Fruit fly (Drosophila melanogaster): ENCODE data around the gene CG46281.
A peak's percentile ranks its signal among the peaks of the same experiment; 100 is the strongest.

CG46281 gene

dm6 chr3R:13015811-13016766 lies 14.0 kb downstream of the CG46281 start (continued):
- TF ChIP-seq CG3838 (GFP tag; optimal IDR thresholded peaks at IDR 0.05) (peak; percentile 3), Meics (GFP tag; optimal IDR thresholded peaks at IDR 0.05) (peak; percentile 5), repo (GFP tag; optimal IDR thresholded peaks at IDR 0.05) (no peak), mam (GFP tag; optimal IDR thresholded peaks at IDR 0.05) (peak; percentile 20), tap (tag; optimal IDR thresholded peaks at IDR 0.05) (no peak), CG7357 (GFP tag; IDR thresholded peaks at IDR 0.05) (no peak), CG2712 (tag; optimal IDR thresholded peaks at IDR 0.05) (peak; percentile 18), CG11723 (GFP tag; optimal IDR thresholded peaks at IDR 0.05) (no peak), CG31441 (GFP tag; IDR thresholded peaks at IDR 0.05) (no peak), CG1603 (tag; optimal IDR thresholded peaks at IDR 0.05) (no peak), z (GFP tag; IDR thresholded peaks at IDR 0.05) (no peak), CG13775 (GFP tag; optimal IDR thresholded peaks at IDR 0.05) (no peak), tna (GFP tag; IDR thresholded peaks at IDR 0.05; ENCODE audit: partially characterized antibody) (no peak), CG4424 (GFP tag; optimal IDR thresholded peaks at IDR 0.05) (no peak), D19B (GFP tag; optimal IDR thresholded peaks at IDR 0.05) (no peak), chif (GFP tag; optimal IDR thresholded peaks at IDR 0.05) (peak in 1 of 2 experiments; percentile 27), zen2 (GFP tag; IDR thresholded peaks at IDR 0.05; ENCODE audit: partially characterized antibody) (no peak), CG6272 (GFP tag; IDR thresholded peaks at IDR 0.05) (no peak), CG10959 (GFP tag; IDR thresholded peaks at IDR 0.05) (no peak), CG6689 (GFP tag; IDR thresholded peaks at IDR 0.05) (no peak), CG10267 (tag; optimal IDR thresholded peaks at IDR 0.05) (no peak), ssp (GFP tag; IDR thresholded peaks at IDR 0.05) (no peak), Rx (GFP tag; IDR thresholded peaks at IDR 0.05) (no peak), esg (GFP tag; conservative IDR thresholded peaks at IDR 0.05) (no peak), CG17385 (GFP tag; optimal IDR thresholded peaks at IDR 0.05) (peak; percentile 1), CoRest (tag; optimal IDR thresholded peaks at IDR 0.05) (peak; percentile 18), crol (GFP tag; IDR thresholded peaks at IDR 0.05) (no peak; the same call in none of the 2 replicates), CHES-1-like (GFP tag; optimal IDR thresholded peaks at IDR 0.05) (peak; percentile 27), HHEX (GFP tag; optimal IDR thresholded peaks at IDR 0.05) (no peak), CG2678 (tag; optimal IDR thresholded peaks at IDR 0.05) (peak; percentile 20), Hey (tag; optimal IDR thresholded peaks at IDR 0.05) (no peak), CG10543 (GFP tag; optimal IDR thresholded peaks at IDR 0.05) (peak; percentile 37), ems (GFP tag; optimal IDR thresholded peaks at IDR 0.05) (no peak), vvl (GFP tag; IDR thresholded peaks at IDR 0.05) (no peak), Xrp1 (GFP tag; IDR thresholded peaks at IDR 0.05) (no peak), CG2116 (GFP tag; optimal IDR thresholded peaks at IDR 0.05) (no peak), CG1647 (GFP tag; optimal IDR thresholded peaks at IDR 0.05) (no peak), sna (GFP tag; IDR thresholded peaks at IDR 0.05; ENCODE audit: partially characterized antibody) (no peak), CG6765 (GFP tag; optimal IDR thresholded peaks at IDR 0.05) (no peak), run (tag; optimal IDR thresholded peaks at IDR 0.05) (no peak), wek (GFP tag; optimal IDR thresholded peaks at IDR 0.05) (no peak), CG1233 (GFP tag; optimal IDR thresholded peaks at IDR 0.05) (peak; percentile 23), ap (GFP tag; IDR thresholded peaks at IDR 0.05) (no peak), tgo (GFP tag; IDR thresholded peaks at IDR 0.05) (no peak), Dbx (GFP tag; IDR thresholded peaks at IDR 0.05) (peak; percentile 29; the same call in 1 of the 3 replicates), Stat92E (GFP tag; optimal IDR thresholded peaks at IDR 0.05) (peak in 1 of 3 experiments; percentile 38), fd96Cb (tag; optimal IDR thresholded peaks at IDR 0.05) (no peak), CG32767 (GFP tag; IDR thresholded peaks at IDR 0.05) (0 out of 2 replicates have a peak, but pooled peaks have one; percentile 14), NFAT (GFP tag; IDR thresholded peaks at IDR 0.05) (no peak)

Measured in whole organism, embryonic.